Worm (Caenorhabditis elegans) whole organism, young adult: Measurements from ENCODE around the gene F36F12.3.

Source experiments
- F33H1.4 ChIP-seq: fragments of 200-800 bp; sonication (Bioruptor generic); IDR thresholded peaks from 2 replicates; pipeline ENCODE4 v1.3.6; 2022; ENCODE audit warnings: missing genetic modification reagents, missing genetic modification characterization, missing compliant biosample characterization
- F39B2.1 ChIP-seq: fragments of 200-800 bp; sonication (Bioruptor generic); IDR thresholded peaks from 2 replicates; pipeline ENCODE4 v1.3.6; 2022; ENCODE audit warnings: missing genetic modification reagents, missing genetic modification characterization, missing compliant biosample characterization
- F49E8.2 ChIP-seq: sonication (generic microtip); optimal IDR thresholded peaks from 3 replicates; lab custom pipeline; 2017; ENCODE audit warnings: missing genetic modification characterization, mild to moderate bottlenecking, missing compliant biosample characterization, antibody characterized with exemption, moderate library complexity; ENCODE audit not compliant: insufficient read depth
- Y53G8AR.9 ChIP-seq: fragments of 200-800 bp; sonication (Bioruptor generic); conservative IDR thresholded peaks from 2 replicates; pipeline ENCODE4 v1.3.6; 2022; ENCODE audit warnings: missing genetic modification reagents, missing genetic modification characterization, missing compliant biosample characterization
- Y79H2A.3 ChIP-seq: fragments of 200-800 bp; sonication (Bioruptor generic); conservative IDR thresholded peaks from 2 replicates; pipeline ENCODE4 v1.3.6; 2022; ENCODE audit warnings: missing genetic modification reagents, missing genetic modification characterization, missing compliant biosample characterization
- Y95B8A.8 ChIP-seq: fragments of 200-800 bp; sonication (Bioruptor generic); IDR thresholded peaks from 2 replicates; pipeline ENCODE4 v1.3.6; 2022; ENCODE audit warnings: missing genetic modification reagents, missing genetic modification characterization, missing compliant biosample characterization
- ceh-58 ChIP-seq: fragments of 200-800 bp; sonication (Bioruptor generic); IDR thresholded peaks from 2 replicates; pipeline ENCODE4 v1.3.6; 2022; ENCODE audit warnings: missing genetic modification characterization, missing compliant biosample characterization
- ceh-91 ChIP-seq: fragments of 200-800 bp; sonication (Bioruptor generic); IDR thresholded peaks from 2 replicates; pipeline ENCODE4 v1.3.6; 2022; ENCODE audit warnings: missing genetic modification reagents, missing genetic modification characterization, missing compliant biosample characterization
- die-1 ChIP-seq: sonication (generic microtip); optimal IDR thresholded peaks from 2 replicates; lab custom pipeline; 2016; ENCODE audit warnings: missing genotype, mild to moderate bottlenecking, missing genetic modification characterization, missing compliant biosample characterization
- lag-1 ChIP-seq: fragments of 200-800 bp; sonication (Bioruptor generic); IDR thresholded peaks from 2 replicates; pipeline ENCODE4 v1.3.6; 2022; ENCODE audit warnings: missing genetic modification reagents, missing genetic modification characterization, missing compliant biosample characterization
- lin-40 ChIP-seq: sonication (generic microtip); optimal IDR thresholded peaks from 2 replicates; lab custom pipeline; 2016; ENCODE audit warnings: missing genetic modification characterization, mild to moderate bottlenecking, missing compliant biosample characterization, missing genotype, missing genetic modification reagents
- madf-8 ChIP-seq: fragments of 200-800 bp; sonication (Bioruptor generic); conservative IDR thresholded peaks from 2 replicates; pipeline ENCODE4 v1.3.6; 2022; ENCODE audit warnings: missing genetic modification reagents, missing genetic modification characterization, missing compliant biosample characterization
- nhr-27 ChIP-seq: fragments of 200-800 bp; sonication (Bioruptor generic); optimal IDR thresholded peaks from 2 replicates; lab custom pipeline; 2018; ENCODE audit warnings: mild to moderate bottlenecking, missing genetic modification characterization, moderate library complexity, missing compliant biosample characterization
- nhr-90 ChIP-seq: sonication (generic microtip); optimal IDR thresholded peaks from 2 replicates; lab custom pipeline; 2016; ENCODE audit warnings: missing genotype, mild to moderate bottlenecking, missing genetic modification characterization, missing compliant biosample characterization
- repo-1 ChIP-seq: sonication (generic microtip); optimal IDR thresholded peaks from 2 replicates; lab custom pipeline; 2017; ENCODE audit warnings: mild to moderate bottlenecking, missing genetic modification characterization, missing compliant biosample characterization
- snpc-4 ChIP-seq, 5 experiments: fragments of 150-350 bp in 1 of 5; sonication (generic microtip) in 4 of 5; optimal IDR thresholded peaks; 2 replicates each; lab custom pipeline; 2014 to 2018; ENCODE audit warnings: missing genetic modification characterization in 5 of 5, missing biosample characterization in 3 of 5, antibody characterized with exemption in 2 of 5, mild to moderate bottlenecking in 2 of 5, missing compliant biosample characterization in 2 of 5, missing genotype in 2 of 5, moderate library complexity in 2 of 5, missing genetic modification reagents in 1 of 5
- sptf-2 ChIP-seq: fragments of 200-800 bp; sonication (Bioruptor generic); optimal IDR thresholded peaks from 2 replicates; lab custom pipeline; 2018; ENCODE audit warnings: mild to moderate bottlenecking, missing genetic modification characterization, missing compliant biosample characterization
- ztf-25 ChIP-seq: fragments of 200-800 bp; sonication (Bioruptor generic); IDR thresholded peaks from 2 replicates; pipeline ENCODE4 v1.3.6; 2022; ENCODE audit warnings: missing genetic modification reagents, missing genetic modification characterization, missing compliant biosample characterization

Gene F36F12.3

ce11 chrV:2138287-2138686 is 52.7 kb downstream of the F36F12.3 start:
- no peak for TF ChIP-seq snpc-4 (GFP tag; optimal IDR thresholded peaks at IDR 0.05; lab: Kevin White, UChicago)
- no peak for TF ChIP-seq snpc-4 (tag; optimal IDR thresholded peaks at IDR 0.05; lab: Kevin White, UChicago)
- TF ChIP-seq die-1 (tag; lab: Kevin White, UChicago): no peak
- TF ChIP-seq Y79H2A.3: no peak
- no peak for TF ChIP-seq ztf-25
- no peak for TF ChIP-seq Y53G8AR.9 (GFP tag; lab: Robert Waterston, UW)
- TF ChIP-seq F39B2.1 (GFP tag; lab: Robert Waterston, UW): no peak
- no peak for TF ChIP-seq madf-8 (GFP tag; lab: Robert Waterston, UW)
- TF ChIP-seq F49E8.2 (tag; lab: Kevin White, UChicago): no peak
- no peak for TF ChIP-seq lag-1 (GFP tag; lab: Robert Waterston, UW)
- TF ChIP-seq nhr-90 (tag; lab: Kevin White, UChicago): no peak
- TF ChIP-seq ceh-91 (GFP tag; lab: Robert Waterston, UW): no peak
- no peak for TF ChIP-seq sptf-2
- TF ChIP-seq Y95B8A.8 (GFP tag; lab: Robert Waterston, UW): no peak
- TF ChIP-seq repo-1 (tag; lab: Kevin White, UChicago): no peak
- no peak for TF ChIP-seq lin-40
- no peak for TF ChIP-seq ceh-58 (GFP tag; lab: Robert Waterston, UW)
- TF ChIP-seq nhr-27: no peak
- TF ChIP-seq F33H1.4 (GFP tag; lab: Robert Waterston, UW): no peak
- TF ChIP-seq, all 124 proteins: peak for 0
